Worm (Caenorhabditis elegans): ENCODE measurements around the gene par-3.

Gene par-3

ce11 chrIII:5692690-5693089 lies 28.7 kb downstream of the par-3 start, which contains the start of the genes abi-1 and arle-14:
Gene abi-1 (minus strand): TSS chrIII:5692740.
Gene arle-14 (plus strand): TSS chrIII:5692906.
- no peak for TF ChIP-seq him-1 (tag; optimal IDR thresholded peaks at IDR 0.05)
- peak; percentile 2 for TF ChIP-seq W03F9.2 (tag; optimal IDR thresholded peaks at IDR 0.05)
- no peak for TF ChIP-seq dao-5 (tag; optimal IDR thresholded peaks at IDR 0.05)

ce11 chrIII:5693736-5694135 lies 29.7 kb downstream of the par-3 start, which contains the start of gene B0336.13:
Gene B0336.13 (plus strand): TSS chrIII:5694036.
- no peak for TF ChIP-seq him-1 (tag; optimal IDR thresholded peaks at IDR 0.05)
- TF ChIP-seq W03F9.2 (tag; optimal IDR thresholded peaks at IDR 0.05) = no peak
- no peak for TF ChIP-seq dao-5 (tag; optimal IDR thresholded peaks at IDR 0.05)

- TF ChIP-seq W03F9.2 (tag; optimal IDR thresholded peaks at IDR 0.05) = no peak
- TF ChIP-seq dao-5 (tag; optimal IDR thresholded peaks at IDR 0.05) = no peak
- TF ChIP-seq him-1 (tag; optimal IDR thresholded peaks at IDR 0.05) = no peak
Observed at ce11 chrIII:5697266-5697665, 33.2 kb downstream of the par-3 start, which contains the start of gene B0336.7. Gene B0336.7 (minus strand): TSS chrIII:5697366.

ce11 chrIII:5697963-5698730 lies 34.1 kb downstream of the par-3 start, which contains the start of the genes lgg-3 and rgs-5:
Gene lgg-3 (minus strand): TSS chrIII:5698013.
Gene rgs-5 (plus strand): TSS chrIII:5698555.
- TF ChIP-seq W03F9.2 (tag; optimal IDR thresholded peaks at IDR 0.05) = peak; percentile 73
- no peak for TF ChIP-seq him-1 (tag; optimal IDR thresholded peaks at IDR 0.05)

ce11 chrIII:5701491-5701890 lies 37.5 kb downstream of the par-3 start:
- TF ChIP-seq him-1 (tag; optimal IDR thresholded peaks at IDR 0.05) = no peak
- no peak for TF ChIP-seq dao-5 (tag; optimal IDR thresholded peaks at IDR 0.05)
- TF ChIP-seq W03F9.2 (tag; optimal IDR thresholded peaks at IDR 0.05) = no peak

- no peak for TF ChIP-seq W03F9.2 (tag; optimal IDR thresholded peaks at IDR 0.05)
- no peak for TF ChIP-seq him-1 (tag; optimal IDR thresholded peaks at IDR 0.05)
- no peak for TF ChIP-seq dao-5 (tag; optimal IDR thresholded peaks at IDR 0.05)
Observed at ce11 chrIII:5705228-5705888, 41.3 kb downstream of the par-3 start, which contains the start of gene swp-1. Gene swp-1 (minus strand): TSS chrIII:5705525.

ce11 chrIII:5706077-5706627 lies 42.1 kb downstream of the par-3 start, which contains the start of gene rpl-23:
Gene rpl-23 (minus strand): TSS chrIII:5706127.
- TF ChIP-seq W03F9.2 (tag; optimal IDR thresholded peaks at IDR 0.05) (peak; percentile 94), dao-5 (tag; optimal IDR thresholded peaks at IDR 0.05) (no peak), him-1 (tag; optimal IDR thresholded peaks at IDR 0.05) (peak; percentile 52)

- TF ChIP-seq W03F9.2 (tag; optimal IDR thresholded peaks at IDR 0.05) (no peak), dao-5 (tag; optimal IDR thresholded peaks at IDR 0.05) (no peak), him-1 (tag; optimal IDR thresholded peaks at IDR 0.05) (no peak)
Observed at ce11 chrIII:5707546-5707945, 43.5 kb downstream of the par-3 start.

- TF ChIP-seq him-1 (tag; optimal IDR thresholded peaks at IDR 0.05) (no peak), dao-5 (tag; optimal IDR thresholded peaks at IDR 0.05) (no peak), W03F9.2 (tag; optimal IDR thresholded peaks at IDR 0.05) (no peak)
Observed at ce11 chrIII:5708024-5708423, 44.0 kb downstream of the par-3 start.

- TF ChIP-seq dao-5 (tag; optimal IDR thresholded peaks at IDR 0.05) (no peak), W03F9.2 (tag; optimal IDR thresholded peaks at IDR 0.05) (no peak), him-1 (tag; optimal IDR thresholded peaks at IDR 0.05) (no peak)
Observed at ce11 chrIII:5709224-5709623, 45.2 kb downstream of the par-3 start, which contains the start of gene hpo-28. Gene hpo-28 (minus strand): TSS chrIII:5709324.

ce11 chrIII:5710045-5710444 lies 46.0 kb downstream of the par-3 start, which contains the start of gene B0336.12:
Gene B0336.12 (minus strand): TSS chrIII:5710145.
- TF ChIP-seq W03F9.2 (tag; optimal IDR thresholded peaks at IDR 0.05) (no peak), dao-5 (tag; optimal IDR thresholded peaks at IDR 0.05) (no peak)

ce11 chrIII:5710676-5711075 lies 46.6 kb downstream of the par-3 start:
- no peak for TF ChIP-seq dao-5 (tag; optimal IDR thresholded peaks at IDR 0.05)
- no peak for TF ChIP-seq him-1 (tag; optimal IDR thresholded peaks at IDR 0.05)
- TF ChIP-seq W03F9.2 (tag; optimal IDR thresholded peaks at IDR 0.05) = no peak

ce11 chrIII:5711242-5711641 lies 47.2 kb downstream of the par-3 start, which contains the start of gene rbm-26:
Gene rbm-26 (plus strand): TSS chrIII:5711542.
- TF ChIP-seq dao-5 (tag; optimal IDR thresholded peaks at IDR 0.05) = no peak
- TF ChIP-seq him-1 (tag; optimal IDR thresholded peaks at IDR 0.05) = no peak
- TF ChIP-seq W03F9.2 (tag; optimal IDR thresholded peaks at IDR 0.05) = no peak
